Worm (Caenorhabditis elegans): ENCODE results near the gene W01G7.4.
A peak's percentile ranks its signal among the peaks of the same experiment; 100 is the strongest.

W01G7.4 gene

ce11 chrII:14098348-14098747, 37.8 kb downstream of the W01G7.4 start:
- TF ChIP-seq nfyb-1 (GFP tag; IDR thresholded peaks at IDR 0.05) (no peak), rec-8 (tag; optimal IDR thresholded peaks at IDR 0.05) (no peak), Y67H2A.10 (GFP tag; conservative IDR thresholded peaks at IDR 0.05) (no peak), chd-7 (tag; optimal IDR thresholded peaks at IDR 0.05) (no peak), repo-1 (tag; optimal IDR thresholded peaks at IDR 0.05) (no peak), fkh-3 (tag; optimal IDR thresholded peaks at IDR 0.05) (no peak), K11D2.4 (GFP tag; IDR thresholded peaks at IDR 0.05) (no peak), ztf-28 (GFP tag; IDR thresholded peaks at IDR 0.05) (no peak), nhr-27 (tag; optimal IDR thresholded peaks at IDR 0.05) (no peak), nfya-1 (tag; optimal IDR thresholded peaks at IDR 0.05; ENCODE audit: borderline replicate concordance, insufficient read depth) (no peak)

- no peak for TF ChIP-seq hmg-20 (GFP tag; IDR thresholded peaks at IDR 0.05)
- TF ChIP-seq bed-2 (GFP tag; IDR thresholded peaks at IDR 0.05), result no peak
- no peak for TF ChIP-seq bed-1 (GFP tag; IDR thresholded peaks at IDR 0.05)
- TF ChIP-seq lin-35 (GFP tag; optimal IDR thresholded peaks at IDR 0.05), result no peak
- no peak for TF ChIP-seq mxl-1 (tag; optimal IDR thresholded peaks at IDR 0.05)
- no peak for TF ChIP-seq ceh-58 (GFP tag; IDR thresholded peaks at IDR 0.05)
- no peak for TF ChIP-seq attf-6 (GFP tag; IDR thresholded peaks at IDR 0.05)
- no peak for TF ChIP-seq ceh-91 (GFP tag; IDR thresholded peaks at IDR 0.05)
- TF ChIP-seq madf-8 (GFP tag; conservative IDR thresholded peaks at IDR 0.05), result no peak
- TF ChIP-seq repo-1 (tag; optimal IDR thresholded peaks at IDR 0.05), result no peak
- no peak for TF ChIP-seq attf-5 (GFP tag; optimal IDR thresholded peaks at IDR 0.05)
Measured at ce11 chrII:14100963-14101362, 40.4 kb downstream of the W01G7.4 start, which contains the start of gene bkip-1. Gene bkip-1 (plus strand): TSS chrII:14101263.

ce11 chrII:14102112-14102511, 41.6 kb downstream of the W01G7.4 start:
- TF ChIP-seq lsy-27 (tag; optimal IDR thresholded peaks at IDR 0.05; ENCODE audit: borderline replicate concordance, insufficient read depth), result no peak
- peak; percentile 37; the same call in 1 of the 2 replicates for TF ChIP-seq hmg-1.2 (GFP tag; IDR thresholded peaks at IDR 0.05)
- no peak for TF ChIP-seq bed-2 (GFP tag; IDR thresholded peaks at IDR 0.05)
- TF ChIP-seq efl-1 (GFP tag; optimal IDR thresholded peaks at IDR 0.05), result no peak
- no peak for TF ChIP-seq D2030.7 (GFP tag; IDR thresholded peaks at IDR 0.05)

- TF ChIP-seq zfh-2 (GFP tag; conservative IDR thresholded peaks at IDR 0.05) (no peak), Y95B8A.8 (GFP tag; IDR thresholded peaks at IDR 0.05) (no peak), madf-3 (GFP tag; IDR thresholded peaks at IDR 0.05) (no peak), hrde-1 (tag; optimal IDR thresholded peaks at IDR 0.05; ENCODE audit: borderline replicate concordance) (no peak), nhr-27 (tag; optimal IDR thresholded peaks at IDR 0.05) (no peak), pbrm-1 (GFP tag; IDR thresholded peaks at IDR 0.05) (no peak), attf-6 (GFP tag; IDR thresholded peaks at IDR 0.05) (no peak), nhr-179 (tag; optimal IDR thresholded peaks at IDR 0.05) (no peak), egrh-3 (GFP tag; IDR thresholded peaks at IDR 0.05) (no peak)
Measured at ce11 chrII:14104470-14104869, 43.9 kb downstream of the W01G7.4 start, which contains the start of gene gur-4. Gene gur-4 (plus strand): TSS chrII:14104770.

- TF ChIP-seq nhr-179 (tag; optimal IDR thresholded peaks at IDR 0.05), result no peak
- no peak for TF ChIP-seq Y56A3A.18 (GFP tag; IDR thresholded peaks at IDR 0.05)
- TF ChIP-seq F22D6.2 (tag; optimal IDR thresholded peaks at IDR 0.05), result no peak
- no peak for TF ChIP-seq ceh-58 (GFP tag; IDR thresholded peaks at IDR 0.05)
- TF ChIP-seq ztf-6 (GFP tag; IDR thresholded peaks at IDR 0.05), result no peak
- TF ChIP-seq ceh-91 (GFP tag; IDR thresholded peaks at IDR 0.05), result no peak
- TF ChIP-seq sptf-2 (GFP tag; optimal IDR thresholded peaks at IDR 0.05), result no peak
- no peak for TF ChIP-seq madf-10 (tag; optimal IDR thresholded peaks at IDR 0.05)
- no peak for TF ChIP-seq hsf-1 (GFP tag; IDR thresholded peaks at IDR 0.05)
- no peak for TF ChIP-seq ceh-79 (tag; optimal IDR thresholded peaks at IDR 0.05)
- TF ChIP-seq F55B11.4 (tag; optimal IDR thresholded peaks at IDR 0.05; ENCODE audit: borderline replicate concordance, insufficient read depth), result no peak
- TF ChIP-seq fkh-3 (tag; optimal IDR thresholded peaks at IDR 0.05), result no peak
- no peak for TF ChIP-seq B0019.2 (GFP tag; conservative IDR thresholded peaks at IDR 0.05)
- no peak for TF ChIP-seq egrh-3 (GFP tag; IDR thresholded peaks at IDR 0.05)
- no peak for TF ChIP-seq mes-4 (tag; optimal IDR thresholded peaks at IDR 0.05)
Measured at ce11 chrII:14106164-14106563, 45.6 kb downstream of the W01G7.4 start.
